Worm (Caenorhabditis elegans) whole organism, early embryonic: ENCODE results near the gene VF13D12L.3.

Source experiments
- B0310.2 ChIP-seq: sonication (generic microtip); optimal IDR thresholded peaks from 2 replicates; lab custom pipeline; 2016; ENCODE audit warnings: mild to moderate bottlenecking, missing genetic modification characterization, missing compliant biosample characterization
- aly-1 ChIP-seq: sonication (generic microtip); optimal IDR thresholded peaks from 2 replicates; lab custom pipeline; 2016; ENCODE audit warnings: missing genetic modification characterization, missing compliant biosample characterization
- ama-1 ChIP-seq: fragments of 150-350 bp; optimal IDR thresholded peaks from 2 replicates; lab custom pipeline; 2014
- ceh-13 ChIP-seq: fragments of 200-800 bp; sonication (Bioruptor generic); optimal IDR thresholded peaks from 2 replicates; lab custom pipeline; 2018; ENCODE audit warnings: mild to moderate bottlenecking, missing genetic modification characterization, missing compliant biosample characterization
- ceh-36 ChIP-seq: sonication (generic microtip); optimal IDR thresholded peaks from 2 replicates; lab custom pipeline; 2016; ENCODE audit warnings: missing genetic modification characterization, inconsistent platforms, missing compliant biosample characterization
- ets-7 ChIP-seq: sonication (generic microtip); optimal IDR thresholded peaks from 2 replicates; lab custom pipeline; 2016; ENCODE audit warnings: missing genotype, missing genetic modification characterization, missing compliant biosample characterization
- flt-1 ChIP-seq: fragments of 200-800 bp; sonication (Bioruptor generic); IDR thresholded peaks from 2 replicates; pipeline ENCODE4 v1.3.6; 2022; ENCODE audit warnings: missing genetic modification characterization, missing compliant biosample characterization
- hmbx-1 ChIP-seq: sonication (generic microtip); optimal IDR thresholded peaks from 2 replicates; lab custom pipeline; 2016; ENCODE audit warnings: mild to moderate bottlenecking, missing genetic modification characterization, missing compliant biosample characterization
- hnd-1 ChIP-seq: sonication (generic microtip); optimal IDR thresholded peaks from 2 replicates; lab custom pipeline; 2016; ENCODE audit warnings: missing genetic modification characterization, missing compliant biosample characterization
- pes-1 ChIP-seq: fragments of 200-800 bp; sonication (Bioruptor generic); IDR thresholded peaks from 2 replicates; pipeline ENCODE4 v1.3.6; 2022; ENCODE audit warnings: missing genetic modification reagents, missing genetic modification characterization, missing compliant biosample characterization
- scrt-1 ChIP-seq: fragments of 200-800 bp; sonication (Bioruptor generic); IDR thresholded peaks from 2 replicates; pipeline ENCODE4 v1.3.6; 2022; ENCODE audit warnings: missing genetic modification characterization, missing compliant biosample characterization
- sea-1 ChIP-seq: fragments of 200-800 bp; sonication (Bioruptor generic); conservative IDR thresholded peaks from 2 replicates; pipeline ENCODE4 v1.3.6; 2022; ENCODE audit warnings: missing genetic modification characterization, missing compliant biosample characterization
- tbx-11 ChIP-seq: fragments of 200-800 bp; sonication (Bioruptor generic); IDR thresholded peaks from 2 replicates; pipeline ENCODE4 v1.3.6; 2022; ENCODE audit warnings: missing genetic modification characterization, missing compliant biosample characterization
- tra-4 ChIP-seq: sonication (generic microtip); optimal IDR thresholded peaks from 2 replicates; lab custom pipeline; 2017; ENCODE audit warnings: missing genetic modification characterization, missing compliant biosample characterization

DNA sequence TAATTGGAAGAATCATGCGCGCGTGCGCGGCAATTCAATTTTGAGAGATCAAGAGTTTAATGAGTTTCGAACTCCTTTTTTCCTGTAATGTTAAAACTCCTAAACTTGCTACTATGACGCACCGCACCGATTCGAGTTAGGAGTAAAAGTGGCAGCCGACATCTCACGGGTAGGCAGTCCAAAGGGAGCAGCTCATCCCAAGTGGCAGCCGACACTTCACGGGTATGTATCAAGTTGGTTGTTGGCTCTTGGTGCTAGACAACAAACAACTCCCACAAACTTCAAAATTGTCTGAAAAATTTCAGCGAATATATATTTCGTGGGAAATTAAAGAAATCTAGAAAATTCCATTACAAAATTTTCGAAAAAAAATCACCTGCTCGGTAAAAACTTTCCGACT is 47.4 kb downstream of the VF13D12L.3 start:
- TF ChIP-seq ceh-13 (GFP tag; lab: Kevin White, UChicago) (no peak), B0310.2 (no peak), ama-1 (no peak), tbx-11 (no peak), tra-4 (tag; lab: Kevin White, UChicago) (no peak), hmbx-1 (no peak), flt-1 (GFP tag; lab: Robert Waterston, UW) (no peak), pes-1 (GFP tag; lab: Robert Waterston, UW) (no peak), scrt-1 (no peak), aly-1 (tag; lab: Kevin White, UChicago) (no peak), hnd-1 (no peak), ceh-36 (tag; lab: Kevin White, UChicago) (no peak), sea-1 (GFP tag; lab: Robert Waterston, UW) (no peak), ets-7 (tag; lab: Kevin White, UChicago) (no peak)
